Worm (Caenorhabditis elegans): ENCODE results near the gene scb-1.

ce11 chrV:11076403-11076802 lies 43.1 kb downstream of the scb-1 start:
- no peak for TF ChIP-seq daf-12 (tag; optimal IDR thresholded peaks at IDR 0.05)
- TF ChIP-seq ztf-11 (tag; optimal IDR thresholded peaks at IDR 0.05), result no peak
- TF ChIP-seq lin-39 (tag; optimal IDR thresholded peaks at IDR 0.05), result no peak
- TF ChIP-seq nhr-77 (tag; optimal IDR thresholded peaks at IDR 0.05), result no peak
- no peak for TF ChIP-seq unc-62 (GFP tag; optimal IDR thresholded peaks at IDR 0.05)
- no peak for TF ChIP-seq nhr-76 (tag; optimal IDR thresholded peaks at IDR 0.05)
- TF ChIP-seq unc-39 (tag; optimal IDR thresholded peaks at IDR 0.05), result no peak
- no peak for TF ChIP-seq snpc-4 (tag; optimal IDR thresholded peaks at IDR 0.05)
